Worm (Caenorhabditis elegans) whole organism, L1 larva: Measurements from ENCODE around the gene K07C5.9.

Source experiments
- egl-27 ChIP-seq, 2 experiments: fragments of 150-350 bp in 1 of 2; sonication (generic microtip); optimal IDR thresholded peaks; 3 replicates each; lab custom pipeline; 2017 to 2018; ENCODE audit warnings: missing biosample characterization in 2 of 2, missing genetic modification characterization in 2 of 2, missing genetic modification reagents in 2 of 2
- hpl-2 ChIP-seq: fragments of 150-350 bp; optimal IDR thresholded peaks from 2 replicates; lab custom pipeline; 2014; ENCODE audit warnings: missing biosample characterization, missing genetic modification reagents, missing genetic modification characterization
- jun-1 ChIP-seq: fragments of 150-350 bp; optimal IDR thresholded peaks from 2 replicates; lab custom pipeline; 2014; ENCODE audit warnings: missing biosample characterization, missing genetic modification reagents, missing genetic modification characterization
- lin-35 ChIP-seq, 2 experiments: fragments of 150-350 bp; optimal IDR thresholded peaks; 2 replicates each; lab custom pipeline; 2014; ENCODE audit warnings: missing biosample characterization in 2 of 2, missing genetic modification characterization in 2 of 2, missing genetic modification reagents in 2 of 2
- nhr-20 ChIP-seq: sonication (generic microtip); optimal IDR thresholded peaks from 2 replicates; lab custom pipeline; 2016; ENCODE audit warnings: mild to moderate bottlenecking, missing genetic modification characterization, missing compliant biosample characterization
- nhr-76 ChIP-seq: sonication (generic microtip); optimal IDR thresholded peaks from 2 replicates; lab custom pipeline; 2017; ENCODE audit warnings: missing biosample characterization, missing genetic modification characterization
- nhr-90 ChIP-seq: sonication (generic microtip); optimal IDR thresholded peaks from 2 replicates; lab custom pipeline; 2016; ENCODE audit warnings: mild to moderate bottlenecking, missing genetic modification characterization, missing compliant biosample characterization; ENCODE audit not compliant: poor library complexity
- skn-1 ChIP-seq: fragments of 150-350 bp; optimal IDR thresholded peaks from 2 replicates; lab custom pipeline; 2014; ENCODE audit warnings: missing biosample characterization, missing genetic modification characterization
- tbx-2 ChIP-seq: sonication (generic microtip); optimal IDR thresholded peaks from 2 replicates; lab custom pipeline; 2016; ENCODE audit warnings: missing genetic modification characterization, missing compliant biosample characterization
- unc-62 ChIP-seq: fragments of 150-350 bp; optimal IDR thresholded peaks from 2 replicates; lab custom pipeline; 2014; ENCODE audit warnings: missing biosample characterization, missing genetic modification reagents, missing genetic modification characterization
- ztf-11 ChIP-seq, 2 experiments: sonication (generic microtip); optimal IDR thresholded peaks; 2 replicates each; lab custom pipeline; 2016 to 2017; ENCODE audit warnings: missing genetic modification characterization in 2 of 2, missing biosample characterization in 1 of 2, missing compliant biosample characterization in 1 of 2

DNA sequence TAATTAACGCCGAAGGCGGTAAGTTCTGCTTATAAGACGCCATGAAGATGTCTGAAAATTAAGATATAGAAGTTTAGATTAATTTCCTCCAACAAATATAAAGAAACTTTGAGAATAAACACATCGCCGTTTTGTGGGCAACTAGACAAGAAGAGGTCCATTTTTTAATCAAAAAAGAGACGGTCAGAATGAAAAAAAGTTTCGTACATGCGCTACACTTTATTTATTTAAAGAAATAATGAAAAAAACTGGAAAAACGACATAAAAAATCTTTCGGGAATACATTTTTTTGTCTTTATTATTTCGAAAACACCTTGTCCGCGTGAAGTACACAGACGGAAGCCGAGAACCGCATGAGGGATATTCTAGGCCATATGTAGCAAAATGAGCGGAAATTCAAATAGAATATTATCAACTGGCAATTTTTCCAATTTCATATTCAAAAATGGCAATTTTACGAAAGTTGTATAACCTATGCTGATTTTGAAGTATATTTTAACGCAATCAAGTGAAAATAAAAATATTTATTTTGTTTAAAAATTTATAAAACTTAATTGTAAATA is 5.9 kb upstream of the K07C5.9 start, which contains the start of gene sluh-7:
- TF ChIP-seq unc-62 (GFP tag; lab: Kevin White, UChicago) (no peak), skn-1 (peak; percentile 73), egl-27 (tag; optimal IDR thresholded peaks at IDR 0.05; lab: Kevin White, UChicago) (no peak), nhr-20 (tag; lab: Kevin White, UChicago) (peak; percentile 88), nhr-76 (tag; lab: Kevin White, UChicago) (no peak), lin-35 (GFP tag; optimal IDR thresholded peaks at IDR 0.05; lab: Kevin White, UChicago) (peak; percentile 94 to 97), jun-1 (tag; lab: Kevin White, UChicago) (no peak), nhr-90 (tag; lab: Kevin White, UChicago) (peak; percentile 97), hpl-2 (GFP tag; lab: Kevin White, UChicago) (no peak), tbx-2 (peak; percentile 91), ztf-11 (tag; optimal IDR thresholded peaks at IDR 0.05; lab: Kevin White, UChicago) (peak in 1 of 2 experiments; percentile 96)
